Fruit fly (Drosophila melanogaster) S2 (cell line): Measurements from ENCODE around the gene 5-HT2A.

Experiments
- CG8478 ChIP-seq: fragments of >200 bp; optimal IDR thresholded peaks from 2 replicates; lab custom pipeline; 2018
- CTCF ChIP-seq, 2 experiments: fragments of >200 bp; optimal IDR thresholded peaks; 2 replicates each; lab custom pipeline; 2018

DNA sequence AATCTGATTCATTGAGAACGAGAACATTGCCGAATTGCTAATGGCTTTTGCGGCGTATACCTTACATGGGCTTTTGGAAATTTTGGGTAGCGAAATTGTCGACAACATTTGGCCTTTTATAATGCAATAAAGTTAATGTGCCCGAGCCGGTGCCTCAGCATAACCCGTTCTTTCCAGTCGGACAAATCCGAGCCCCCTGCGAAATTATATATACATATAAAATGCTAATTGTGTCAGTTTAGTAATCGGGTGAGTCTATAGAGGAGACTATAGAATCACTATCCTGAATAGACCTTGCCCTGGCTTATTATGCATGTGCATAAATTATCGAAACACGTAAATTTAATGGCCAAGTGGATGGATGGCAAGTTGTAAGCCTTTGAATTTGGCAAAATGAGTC is 65.7 kb downstream of the 5-HT2A start:
- TF ChIP-seq CTCF (optimal IDR thresholded peaks at IDR 0.05; lab: Kevin White, UChicago) (no peak), CG8478 (lab: Kevin White, UChicago) (no peak)
